Fruit fly (Drosophila melanogaster): ENCODE results near the gene cocoon.

cocoon gene

DNA sequence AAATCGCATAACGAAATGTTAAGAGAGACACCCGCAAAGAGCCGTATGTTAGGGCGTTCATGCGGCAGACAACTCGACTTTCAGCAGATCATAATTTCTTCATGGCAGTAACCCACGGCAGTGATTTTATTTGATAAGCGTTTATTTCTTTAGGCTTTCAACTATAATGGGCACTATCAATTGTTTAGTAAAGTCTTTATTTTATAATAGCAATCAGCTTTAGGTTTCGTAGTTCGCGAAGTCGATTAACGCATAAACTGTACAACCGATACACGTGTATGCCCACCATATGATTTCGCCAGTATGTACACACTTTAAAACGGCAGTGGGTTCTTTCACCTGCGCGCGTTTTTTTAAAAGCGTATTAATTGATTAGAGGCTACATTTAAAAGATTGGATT lies 34.3 kb upstream of the cocoon start, which contains the start of gene CG7841 (continued):
- TF ChIP-seq CG4328 (GFP tag; optimal IDR thresholded peaks at IDR 0.05) (peak; percentile 99), hkb (optimal IDR thresholded peaks at IDR 0.05) (no peak), hkb (GFP tag; IDR thresholded peaks at IDR 0.05) (peak; percentile 99), CG10147 (GFP tag; optimal IDR thresholded peaks at IDR 0.05) (peak; percentile 98), ATbp (GFP tag; optimal IDR thresholded peaks at IDR 0.05) (peak; percentile 96), CG3065 (GFP tag; optimal IDR thresholded peaks at IDR 0.05) (peak; percentile 92), ranshi (GFP tag; IDR thresholded peaks at IDR 0.05) (peak; percentile 96; the same call in 1 of the 2 replicates), CG12299 (tag; optimal IDR thresholded peaks at IDR 0.05) (peak; percentile 99), CG42726 (GFP tag; IDR thresholded peaks at IDR 0.05; ENCODE audit: partially characterized antibody) (0 out of 2 replicates have a peak, but pooled peaks have one; percentile 4), sug (tag; optimal IDR thresholded peaks at IDR 0.05) (peak; percentile 99), CG11560 (tag; IDR thresholded peaks at IDR 0.05) (no peak), kah (GFP tag; optimal IDR thresholded peaks at IDR 0.05) (peak; percentile 97), GATAe (GFP tag; conservative IDR thresholded peaks at IDR 0.05) (no peak; the same call in 1 of the 2 replicates), pzg (GFP tag; optimal IDR thresholded peaks at IDR 0.05) (peak; percentile 53), row (GFP tag; IDR thresholded peaks at IDR 0.05) (peak; percentile 99), pnt (GFP tag; optimal IDR thresholded peaks at IDR 0.05) (peak; percentile 92), Hmx (GFP tag; optimal IDR thresholded peaks at IDR 0.05) (peak; percentile 93), bsh (GFP tag; optimal IDR thresholded peaks at IDR 0.05) (peak; percentile 96 to 99), CG10462 (GFP tag; optimal IDR thresholded peaks at IDR 0.05) (peak; percentile 95), CG18262 (tag; optimal IDR thresholded peaks at IDR 0.05) (peak; percentile 99), CG11247 (GFP tag; IDR thresholded peaks at IDR 0.05) (peak; percentile 92), Usf (GFP tag; optimal IDR thresholded peaks at IDR 0.05) (peak; percentile 93), CG18476 (GFP tag; optimal IDR thresholded peaks at IDR 0.05) (peak; percentile 97), pita (GFP tag; optimal IDR thresholded peaks at IDR 0.05) (no peak), Dad (GFP tag; optimal IDR thresholded peaks at IDR 0.05) (peak; percentile 96), CG2889 (GFP tag; IDR thresholded peaks at IDR 0.05) (peak; percentile 86), CG10979 (tag; optimal IDR thresholded peaks at IDR 0.05) (peak; percentile 99), exex (tag; optimal IDR thresholded peaks at IDR 0.05) (peak; percentile 94), CG4404 (GFP tag; IDR thresholded peaks at IDR 0.05) (no peak), br (optimal IDR thresholded peaks at IDR 0.05) (no peak), Chrac-16 (GFP tag; optimal IDR thresholded peaks at IDR 0.05) (peak; percentile 96), Oaz (GFP tag; IDR thresholded peaks at IDR 0.05) (peak; percentile 93), zfh1 (GFP tag; IDR thresholded peaks at IDR 0.05) (peak; percentile 97), CG11504 (tag; optimal IDR thresholded peaks at IDR 0.05) (peak; percentile 97), CG6254 (GFP tag; optimal IDR thresholded peaks at IDR 0.05) (peak; percentile 96), lab (GFP tag; optimal IDR thresholded peaks at IDR 0.05) (peak; percentile 99), CG12219 (GFP tag; optimal IDR thresholded peaks at IDR 0.05) (peak; percentile 99), wor (GFP tag; IDR thresholded peaks at IDR 0.05) (peak; percentile 88), aop (GFP tag; IDR thresholded peaks at IDR 0.05) (peak; percentile 87), Optix (GFP tag; IDR thresholded peaks at IDR 0.05) (peak; percentile 94; the same call in 2 of the 3 replicates), Fer2 (tag; optimal IDR thresholded peaks at IDR 0.05) (peak; percentile 96), oc (tag; optimal IDR thresholded peaks at IDR 0.05) (peak; percentile 97), HLH4C (GFP tag; IDR thresholded peaks at IDR 0.05; ENCODE audit: partially characterized antibody) (no peak), sr (GFP tag; IDR thresholded peaks at IDR 0.05) (peak; percentile 89; the same call in 2 of the 3 replicates), CG6272 (GFP tag; IDR thresholded peaks at IDR 0.05) (no peak; the same call in 1 of the 2 replicates), CG1832 (GFP tag; optimal IDR thresholded peaks at IDR 0.05) (no peak), MESR4 (GFP tag; optimal IDR thresholded peaks at IDR 0.05) (peak; percentile 79), ftz-f1 (GFP tag; optimal IDR thresholded peaks at IDR 0.05) (peak; percentile 66), Tbp (GFP tag; optimal IDR thresholded peaks at IDR 0.05) (no peak), CG17361 (GFP tag; IDR thresholded peaks at IDR 0.05) (peak; percentile 96), CG17829 (tag; optimal IDR thresholded peaks at IDR 0.05) (peak; percentile 99)
